Fruit fly (Drosophila melanogaster) whole organism, embryonic: ENCODE data around the gene Teh1.

Experiments
- CG14965 ChIP-seq: fragments of 200-800 bp; sonication (Bioruptor generic); optimal IDR thresholded peaks from 2 replicates; lab custom pipeline; 2016; ENCODE audit warnings: missing biosample characterization, missing genetic modification characterization, borderline replicate concordance
- CG5245 ChIP-seq: fragments of 200-800 bp; sonication (Bioruptor generic); optimal IDR thresholded peaks from 3 replicates; lab custom pipeline; 2016; ENCODE audit warnings: missing biosample characterization, missing genetic modification characterization
- D19B ChIP-seq: fragments of 200-800 bp; sonication (Bioruptor generic); optimal IDR thresholded peaks from 2 replicates; lab custom pipeline; 2017; ENCODE audit warnings: missing biosample characterization, mild to moderate bottlenecking, missing genetic modification characterization
- Gug ChIP-seq: fragments of 200-800 bp; sonication (Bioruptor generic); IDR thresholded peaks from 4 replicates; pipeline ENCODE4 v1.3.6; 2022; ENCODE audit warnings: missing biosample characterization, missing genetic modification characterization
- HLH54F ChIP-seq: fragments of 200-800 bp; sonication (Bioruptor generic); optimal IDR thresholded peaks from 3 replicates; lab custom pipeline; 2016; ENCODE audit warnings: missing biosample characterization, missing genetic modification characterization
- bigmax ChIP-seq: fragments of 200-800 bp; sonication (Bioruptor generic); optimal IDR thresholded peaks from 2 replicates; lab custom pipeline; 2018; ENCODE audit warnings: missing biosample characterization, mild to moderate bottlenecking, missing genetic modification characterization
- fru ChIP-seq: fragments of >200 bp; optimal IDR thresholded peaks from 2 replicates; lab custom pipeline; 2017
- insv ChIP-seq, 2 experiments: fragments of 200-800 bp; sonication (Bioruptor generic); optimal IDR thresholded peaks; 3 replicates each; lab custom pipeline; 2016 to 2018; ENCODE audit warnings: missing biosample characterization in 2 of 2, missing genetic modification characterization in 2 of 2
- row ChIP-seq: fragments of 200-800 bp; sonication (Bioruptor generic); IDR thresholded peaks from 3 replicates; pipeline ENCODE4 v1.3.6; 2022; ENCODE audit warnings: missing biosample characterization, missing genetic modification characterization

DNA sequence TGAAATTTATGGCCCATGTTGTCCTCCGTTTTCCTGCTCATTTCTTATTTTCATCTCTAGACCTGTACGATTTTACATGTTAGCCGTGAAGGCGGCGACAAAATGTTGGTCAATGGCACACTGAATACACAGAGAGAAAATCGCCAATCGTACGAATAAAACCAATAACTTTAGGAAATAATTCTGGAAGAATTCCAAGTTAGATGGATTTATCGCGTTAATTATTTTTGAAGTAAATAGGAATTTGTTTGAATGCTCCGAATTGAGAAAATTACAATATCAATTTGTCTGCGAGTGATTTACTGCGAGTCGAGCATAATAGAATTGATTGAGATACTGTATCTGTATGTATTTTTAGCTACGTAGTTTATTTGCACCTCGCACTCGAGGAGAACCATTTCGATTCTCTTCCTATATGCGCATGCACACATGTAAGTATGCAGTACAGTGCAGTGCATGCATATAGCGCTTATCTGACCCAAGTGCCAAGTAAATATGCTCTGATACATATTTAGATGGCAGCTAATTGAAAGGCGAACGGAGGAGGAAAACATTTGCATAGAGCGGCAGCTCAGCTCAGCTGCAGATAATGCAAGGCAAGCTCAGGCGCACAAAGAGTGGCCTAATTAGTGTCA is 20.9 kb upstream of the Teh1 start:
- TF ChIP-seq CG14965 (GFP tag; lab: Kevin White, UChicago) (no peak), insv (GFP tag; optimal IDR thresholded peaks at IDR 0.05; lab: Kevin White, UChicago) (no peak), HLH54F (GFP tag; lab: Kevin White, UChicago) (no peak), D19B (no peak), fru (lab: Kevin White, UChicago) (no peak), CG5245 (peak; percentile 24), bigmax (GFP tag; lab: Kevin White, UChicago) (no peak), row (GFP tag; lab: Robert Waterston, UW) (peak; percentile 50; the same call in 2 of the 3 replicates), Gug (no peak)
